Fruit fly (Drosophila melanogaster) whole organism, prepupa: ENCODE measurements around the gene CG42751.

ENCODE experiments used
- Blimp-1 ChIP-seq: fragments of 200-800 bp; sonication (Bioruptor generic); optimal IDR thresholded peaks from 3 replicates; lab custom pipeline; 2017; ENCODE audit warnings: missing biosample characterization, missing genetic modification characterization, mild to moderate bottlenecking, moderate library complexity, missing genetic modification reagents
- CG11762 ChIP-seq: fragments of 200-800 bp; sonication (Bioruptor generic); optimal IDR thresholded peaks from 3 replicates; lab custom pipeline; 2016; ENCODE audit warnings: missing biosample characterization, missing genetic modification characterization; ENCODE audit not compliant: insufficient read depth
- CG16779 ChIP-seq: fragments of 200-800 bp; sonication (Bioruptor generic); optimal IDR thresholded peaks from 3 replicates; lab custom pipeline; 2017; ENCODE audit warnings: missing biosample characterization, mild to moderate bottlenecking, missing genetic modification characterization
- Eip75B ChIP-seq: fragments of 200-800 bp; sonication (Bioruptor generic); optimal IDR thresholded peaks from 3 replicates; lab custom pipeline; 2016; ENCODE audit warnings: missing biosample characterization, missing genetic modification characterization

DNA sequence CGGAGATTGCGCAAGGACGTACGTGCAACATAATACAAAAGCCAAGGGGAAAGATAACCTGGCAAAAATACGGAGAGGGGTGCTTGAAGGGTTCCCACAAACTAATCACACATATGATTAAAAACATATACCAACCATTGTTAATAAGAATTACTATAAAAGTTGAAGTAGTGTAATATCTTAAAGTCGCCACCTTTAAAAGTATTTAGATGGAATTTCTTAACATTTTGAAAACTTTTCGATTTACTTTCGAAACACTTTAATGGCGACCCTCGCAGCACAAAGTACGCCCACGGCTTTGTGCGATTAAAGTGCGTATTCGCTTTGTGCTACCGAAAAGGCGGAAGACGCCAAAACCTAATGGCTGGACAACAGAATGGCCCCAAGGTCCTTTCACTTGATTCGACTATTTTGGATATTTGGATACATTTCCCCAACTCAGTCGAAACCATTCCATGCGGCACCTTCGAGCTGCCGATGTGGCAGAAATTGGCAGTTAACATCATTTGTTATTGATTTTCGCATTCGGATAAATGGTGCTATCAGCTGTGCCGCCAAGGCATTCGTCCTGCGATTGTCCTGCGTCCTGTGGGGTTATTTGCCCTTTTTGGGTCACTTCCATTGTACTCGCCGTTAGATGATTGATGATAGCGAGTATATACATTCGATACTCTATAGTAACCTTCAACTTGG lies 29.6 kb upstream of the CG42751 start:
- TF ChIP-seq CG11762 (GFP tag; lab: Kevin White, UChicago) = no peak
- no peak for TF ChIP-seq Eip75B (GFP tag; lab: Kevin White, UChicago)
- no peak for TF ChIP-seq Blimp-1 (GFP tag; lab: Kevin White, UChicago)
- no peak for TF ChIP-seq CG16779 (tag; lab: Kevin White, UChicago)
